Worm (Caenorhabditis elegans) whole organism, L1 larva: ENCODE data around the gene C41C4.9.
A peak's percentile ranks its signal among the peaks of the same experiment; 100 is the strongest.

Experiments used
- aha-1 ChIP-seq: fragments of 150-350 bp; optimal IDR thresholded peaks from 2 replicates; lab custom pipeline; 2014; ENCODE audit warnings: missing biosample characterization, missing genetic modification characterization
- ama-1 ChIP-seq: fragments of 150-350 bp; optimal IDR thresholded peaks from 2 replicates; lab custom pipeline; 2014
- blmp-1 ChIP-seq: fragments of 150-350 bp; optimal IDR thresholded peaks from 2 replicates; lab custom pipeline; 2014; ENCODE audit warnings: missing biosample characterization, missing genetic modification characterization
- ces-1 ChIP-seq: fragments of 150-350 bp; optimal IDR thresholded peaks from 2 replicates; lab custom pipeline; 2014; ENCODE audit warnings: missing biosample characterization, missing genetic modification reagents, missing genetic modification characterization
- egl-27 ChIP-seq, 2 experiments: fragments of 150-350 bp in 1 of 2; sonication (generic microtip); optimal IDR thresholded peaks; 3 replicates each; lab custom pipeline; 2017 to 2018; ENCODE audit warnings: missing biosample characterization in 2 of 2, missing genetic modification characterization in 2 of 2, missing genetic modification reagents in 2 of 2
- lin-13 ChIP-seq: fragments of 150-350 bp; optimal IDR thresholded peaks from 2 replicates; lab custom pipeline; 2014; ENCODE audit warnings: missing biosample characterization, missing genetic modification reagents, missing genetic modification characterization
- lir-3 ChIP-seq: sonication (generic microtip); optimal IDR thresholded peaks from 2 replicates; lab custom pipeline; 2016; ENCODE audit warnings: mild to moderate bottlenecking, missing genetic modification characterization, moderate library complexity, missing compliant biosample characterization; ENCODE audit not compliant: poor library complexity
- mdl-1 ChIP-seq, 2 experiments: fragments of 150-350 bp; optimal IDR thresholded peaks; 2 replicates each; lab custom pipeline; 2014 to 2017; ENCODE audit warnings: missing biosample characterization in 2 of 2, missing genetic modification characterization in 2 of 2, inconsistent platforms in 1 of 2
- nhr-28 ChIP-seq: fragments of 150-350 bp; optimal IDR thresholded peaks from 2 replicates; lab custom pipeline; 2014; ENCODE audit warnings: missing biosample characterization, missing genetic modification characterization
- nhr-71 ChIP-seq: sonication (generic microtip); optimal IDR thresholded peaks from 2 replicates; lab custom pipeline; 2016; ENCODE audit warnings: mild to moderate bottlenecking, missing genetic modification characterization, moderate library complexity, missing compliant biosample characterization
- nhr-90 ChIP-seq: sonication (generic microtip); optimal IDR thresholded peaks from 2 replicates; lab custom pipeline; 2016; ENCODE audit warnings: mild to moderate bottlenecking, missing genetic modification characterization, missing compliant biosample characterization; ENCODE audit not compliant: poor library complexity
- pqm-1 ChIP-seq: sonication (generic microtip); optimal IDR thresholded peaks from 3 replicates; lab custom pipeline; 2017; ENCODE audit warnings: missing biosample characterization, missing genetic modification characterization
- ztf-4 ChIP-seq: fragments of 150-350 bp; optimal IDR thresholded peaks from 2 replicates; lab custom pipeline; 2014; ENCODE audit warnings: missing biosample characterization, missing genetic modification characterization

DNA sequence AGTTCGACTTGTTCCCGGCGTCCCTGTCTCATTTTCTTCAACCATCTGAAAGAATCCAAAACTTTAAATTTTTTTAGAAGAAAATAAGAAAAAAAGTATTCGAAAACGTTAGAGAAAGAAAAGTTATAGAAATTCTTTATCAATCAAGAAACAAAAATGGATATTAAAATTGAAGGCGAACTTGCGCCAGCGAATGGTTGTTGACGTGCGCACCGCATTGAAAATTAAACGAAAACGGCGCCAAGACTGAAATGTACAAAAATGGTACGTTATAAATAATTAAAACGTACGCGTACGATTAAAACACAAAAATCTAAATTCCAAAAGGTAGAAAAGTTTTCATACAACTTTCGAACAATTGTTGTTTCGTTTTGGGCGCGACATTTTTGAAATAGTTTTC is 20.6 kb upstream of the C41C4.9 start, which contains the start of gene K02C4.3:
- peak; percentile 85 for TF ChIP-seq nhr-71 (tag; lab: Kevin White, UChicago)
- peak in 1 of 2 experiments; percentile 60 for TF ChIP-seq mdl-1 (tag; optimal IDR thresholded peaks at IDR 0.05; lab: Kevin White, UChicago)
- TF ChIP-seq egl-27 (tag; optimal IDR thresholded peaks at IDR 0.05; lab: Kevin White, UChicago): no peak
- TF ChIP-seq nhr-28 (tag; lab: Kevin White, UChicago): no peak
- TF ChIP-seq nhr-90 (tag; lab: Kevin White, UChicago): peak; percentile 77
- peak; percentile 76 for TF ChIP-seq blmp-1
- TF ChIP-seq ama-1 (lab: Kevin White, UChicago): no peak
- TF ChIP-seq ztf-4 (tag; lab: Kevin White, UChicago): no peak
- peak; percentile 50 for TF ChIP-seq lir-3
- TF ChIP-seq ces-1 (GFP tag; lab: Kevin White, UChicago): no peak
- TF ChIP-seq pqm-1 (tag; lab: Kevin White, UChicago): no peak
- TF ChIP-seq aha-1 (tag; lab: Kevin White, UChicago): no peak
- peak; percentile 49 for TF ChIP-seq lin-13
